Worm (Caenorhabditis elegans) whole organism, L1 larva: ENCODE data around the gene twk-28.

Experiments
- C04F5.9 ChIP-seq: sonication (generic microtip); optimal IDR thresholded peaks from 2 replicates; lab custom pipeline; 2016; ENCODE audit warnings: missing genetic modification characterization, missing compliant biosample characterization
- C16A3.4 ChIP-seq: fragments of 150-350 bp; optimal IDR thresholded peaks from 2 replicates; lab custom pipeline; 2014; ENCODE audit warnings: missing biosample characterization, missing genetic modification characterization
- C34B4.2 ChIP-seq: sonication (generic microtip); optimal IDR thresholded peaks from 2 replicates; lab custom pipeline; 2017; ENCODE audit warnings: mild to moderate bottlenecking, missing genetic modification characterization, missing compliant biosample characterization
- F16B12.6 ChIP-seq: fragments of 150-350 bp; optimal IDR thresholded peaks from 2 replicates; lab custom pipeline; 2014; ENCODE audit warnings: missing biosample characterization, missing genetic modification characterization
- ama-1 ChIP-seq: fragments of 150-350 bp; optimal IDR thresholded peaks from 2 replicates; lab custom pipeline; 2014
- ceh-63 ChIP-seq: fragments of 200-800 bp; sonication (Bioruptor generic); optimal IDR thresholded peaks from 2 replicates; lab custom pipeline; 2018; ENCODE audit warnings: mild to moderate bottlenecking, missing genetic modification characterization, missing compliant biosample characterization
- ceh-8 ChIP-seq: fragments of 200-800 bp; sonication (Bioruptor generic); optimal IDR thresholded peaks from 2 replicates; lab custom pipeline; 2018; ENCODE audit warnings: mild to moderate bottlenecking, missing genetic modification characterization, moderate library complexity, missing compliant biosample characterization
- ceh-82 ChIP-seq, 3 experiments: fragments of 150-350 bp in 1 of 3; sonication (generic microtip) in 2 of 3; optimal IDR thresholded peaks; 2 replicates each; lab custom pipeline; 2014 to 2017; ENCODE audit warnings: missing biosample characterization in 3 of 3, missing genetic modification characterization in 3 of 3
- ceh-88 ChIP-seq: fragments of 200-800 bp; sonication (Bioruptor generic); IDR thresholded peaks from 2 replicates; pipeline ENCODE4 v1.3.6; 2022; ENCODE audit warnings: missing genetic modification characterization, missing compliant biosample characterization
- dpl-1 ChIP-seq, 3 experiments: fragments of 150-350 bp in 2 of 3; sonication (generic microtip) in 1 of 3; optimal IDR thresholded peaks; 2 replicates each; lab custom pipeline; 2014 to 2017; ENCODE audit warnings: missing biosample characterization in 3 of 3, missing genetic modification characterization in 3 of 3, missing genetic modification reagents in 3 of 3
- dsc-1 ChIP-seq: sonication (generic microtip); optimal IDR thresholded peaks from 2 replicates; lab custom pipeline; 2016; ENCODE audit warnings: mild to moderate bottlenecking, missing genetic modification characterization, missing compliant biosample characterization
- efl-1 ChIP-seq, 4 experiments: fragments of 150-350 bp; optimal IDR thresholded peaks in 3 of 4; peaks in 1 of 4; 1 replicate in 1 of 4; 2 replicates in 3 of 4; lab custom pipeline; 2014; ENCODE audit warnings: missing biosample characterization in 2 of 4, missing genetic modification characterization in 2 of 4, missing genetic modification reagents in 2 of 4
- egl-13 ChIP-seq: sonication (generic microtip); optimal IDR thresholded peaks from 2 replicates; lab custom pipeline; 2016; ENCODE audit warnings: missing genotype, missing genetic modification reagents, missing genetic modification characterization, missing compliant biosample characterization
- elt-2 ChIP-seq: sonication (generic microtip); optimal IDR thresholded peaks from 2 replicates; lab custom pipeline; 2016; ENCODE audit warnings: missing genetic modification characterization, mild to moderate bottlenecking, inconsistent platforms, missing compliant biosample characterization, missing genetic modification reagents
- elt-3 ChIP-seq, 6 experiments: fragments of 150-350 bp in 1 of 6; sonication (generic microtip); optimal IDR thresholded peaks; 2 replicates each; lab custom pipeline; 2017 to 2018; ENCODE audit warnings: missing biosample characterization in 6 of 6, missing genetic modification characterization in 6 of 6, inconsistent platforms in 1 of 6
- ets-5 ChIP-seq: fragments of 200-800 bp; sonication (Bioruptor generic); IDR thresholded peaks from 2 replicates; pipeline ENCODE4 v1.3.6; 2022; ENCODE audit warnings: missing genetic modification characterization, missing compliant biosample characterization
- fkh-10 ChIP-seq: sonication (generic microtip); optimal IDR thresholded peaks from 2 replicates; lab custom pipeline; 2017; ENCODE audit warnings: missing biosample characterization, missing genetic modification reagents, missing genetic modification characterization
- fkh-4 ChIP-seq: sonication (generic microtip); optimal IDR thresholded peaks from 2 replicates; lab custom pipeline; 2016; ENCODE audit warnings: missing compliant biosample characterization, missing genetic modification characterization, borderline replicate concordance
- fkh-8 ChIP-seq: sonication (generic microtip); optimal IDR thresholded peaks from 2 replicates; lab custom pipeline; 2016; ENCODE audit warnings: mild to moderate bottlenecking, missing genetic modification characterization, missing compliant biosample characterization
- fos-1 ChIP-seq: fragments of 150-350 bp; optimal IDR thresholded peaks from 2 replicates; lab custom pipeline; 2014; ENCODE audit warnings: missing biosample characterization, missing genetic modification characterization
- hlh-17 ChIP-seq: fragments of 200-800 bp; sonication (Bioruptor generic); optimal IDR thresholded peaks from 2 replicates; lab custom pipeline; 2018; ENCODE audit warnings: missing genetic modification characterization, mild to moderate bottlenecking, missing compliant biosample characterization, moderate library complexity, borderline replicate concordance
- irx-1 ChIP-seq: sonication (generic microtip); optimal IDR thresholded peaks from 2 replicates; lab custom pipeline; 2016; ENCODE audit warnings: missing genetic modification characterization, missing compliant biosample characterization
- isw-1 ChIP-seq: fragments of 200-800 bp; sonication (Bioruptor generic); IDR thresholded peaks from 2 replicates; pipeline ENCODE4 v1.3.6; 2022; ENCODE audit warnings: missing genetic modification characterization, missing compliant biosample characterization
- lin-15B ChIP-seq: fragments of 150-350 bp; sonication (generic microtip); optimal IDR thresholded peaks from 3 replicates; lab custom pipeline; 2014; ENCODE audit warnings: missing biosample characterization, missing genetic modification characterization
- lin-35 ChIP-seq, 2 experiments: fragments of 150-350 bp; optimal IDR thresholded peaks; 2 replicates each; lab custom pipeline; 2014; ENCODE audit warnings: missing biosample characterization in 2 of 2, missing genetic modification characterization in 2 of 2, missing genetic modification reagents in 2 of 2
- lin-39 ChIP-seq: fragments of 150-350 bp; optimal IDR thresholded peaks from 2 replicates; lab custom pipeline; 2014; ENCODE audit warnings: missing biosample characterization, missing genetic modification reagents, missing genetic modification characterization
- mab-9 ChIP-seq: fragments of 200-800 bp; sonication (Bioruptor generic); IDR thresholded peaks from 2 replicates; pipeline ENCODE4 v1.3.6; 2022; ENCODE audit warnings: missing genetic modification reagents, missing genetic modification characterization, missing compliant biosample characterization
- mdl-1 ChIP-seq, 2 experiments: fragments of 150-350 bp; optimal IDR thresholded peaks; 2 replicates each; lab custom pipeline; 2014 to 2017; ENCODE audit warnings: missing biosample characterization in 2 of 2, missing genetic modification characterization in 2 of 2, inconsistent platforms in 1 of 2
- mef-2 ChIP-seq: fragments of 150-350 bp; optimal IDR thresholded peaks from 2 replicates; lab custom pipeline; 2014; ENCODE audit warnings: missing biosample characterization, missing genetic modification characterization
- nhr-12 ChIP-seq: sonication (generic microtip); optimal IDR thresholded peaks from 2 replicates; lab custom pipeline; 2017; ENCODE audit warnings: missing biosample characterization, missing genetic modification characterization
- nhr-19 ChIP-seq: fragments of 200-800 bp; sonication (Bioruptor generic); conservative IDR thresholded peaks from 2 replicates; pipeline ENCODE4 v1.3.6; 2022; ENCODE audit warnings: missing genetic modification characterization, missing compliant biosample characterization
- nhr-237 ChIP-seq: fragments of 150-350 bp; optimal IDR thresholded peaks from 2 replicates; lab custom pipeline; 2014; ENCODE audit warnings: missing biosample characterization, missing genetic modification characterization
- nhr-47 ChIP-seq: sonication (generic microtip); optimal IDR thresholded peaks from 2 replicates; lab custom pipeline; 2016; ENCODE audit warnings: mild to moderate bottlenecking, missing genetic modification characterization, moderate library complexity, missing compliant biosample characterization
- nhr-71 ChIP-seq: sonication (generic microtip); optimal IDR thresholded peaks from 2 replicates; lab custom pipeline; 2016; ENCODE audit warnings: mild to moderate bottlenecking, missing genetic modification characterization, moderate library complexity, missing compliant biosample characterization
- nhr-90 ChIP-seq: sonication (generic microtip); optimal IDR thresholded peaks from 2 replicates; lab custom pipeline; 2016; ENCODE audit warnings: mild to moderate bottlenecking, missing genetic modification characterization, missing compliant biosample characterization; ENCODE audit not compliant: poor library complexity
- pax-3 ChIP-seq: fragments of 200-800 bp; sonication (Bioruptor generic); optimal IDR thresholded peaks from 2 replicates; lab custom pipeline; 2018; ENCODE audit warnings: mild to moderate bottlenecking, missing genetic modification characterization, moderate library complexity, missing compliant biosample characterization
- pqm-1 ChIP-seq: sonication (generic microtip); optimal IDR thresholded peaks from 3 replicates; lab custom pipeline; 2017; ENCODE audit warnings: missing biosample characterization, missing genetic modification characterization
- rnt-1 ChIP-seq: sonication (generic microtip); optimal IDR thresholded peaks from 2 replicates; lab custom pipeline; 2016; ENCODE audit warnings: mild to moderate bottlenecking, missing genetic modification characterization, moderate library complexity, missing compliant biosample characterization
- sox-4 ChIP-seq: sonication (generic microtip); optimal IDR thresholded peaks from 2 replicates; lab custom pipeline; 2016; ENCODE audit warnings: missing genetic modification characterization, missing compliant biosample characterization
- swsn-7 ChIP-seq: sonication (generic microtip); optimal IDR thresholded peaks from 2 replicates; lab custom pipeline; 2016; ENCODE audit warnings: missing genetic modification characterization, missing compliant biosample characterization
- unc-130 ChIP-seq: fragments of 150-350 bp; optimal IDR thresholded peaks from 2 replicates; lab custom pipeline; 2017; ENCODE audit warnings: missing biosample characterization, missing genetic modification characterization, inconsistent platforms
- unc-98 ChIP-seq: fragments of 200-800 bp; sonication (Bioruptor generic); IDR thresholded peaks from 2 replicates; pipeline ENCODE4 v1.3.6; 2022; ENCODE audit warnings: missing genetic modification characterization, missing compliant biosample characterization
- vab-15 ChIP-seq: sonication (generic microtip); optimal IDR thresholded peaks from 2 replicates; lab custom pipeline; 2017; ENCODE audit warnings: missing genotype, mild to moderate bottlenecking, missing genetic modification characterization, missing compliant biosample characterization
- xbp-1 ChIP-seq: sonication (generic microtip); optimal IDR thresholded peaks from 2 replicates; lab custom pipeline; 2016; ENCODE audit warnings: missing genetic modification characterization, missing compliant biosample characterization
- zag-1 ChIP-seq: fragments of 150-350 bp; optimal IDR thresholded peaks from 2 replicates; lab custom pipeline; 2014; ENCODE audit warnings: missing biosample characterization, missing genetic modification characterization
- ztf-11 ChIP-seq, 2 experiments: sonication (generic microtip); optimal IDR thresholded peaks; 2 replicates each; lab custom pipeline; 2016 to 2017; ENCODE audit warnings: missing genetic modification characterization in 2 of 2, missing biosample characterization in 1 of 2, missing compliant biosample characterization in 1 of 2

twk-28 gene

DNA sequence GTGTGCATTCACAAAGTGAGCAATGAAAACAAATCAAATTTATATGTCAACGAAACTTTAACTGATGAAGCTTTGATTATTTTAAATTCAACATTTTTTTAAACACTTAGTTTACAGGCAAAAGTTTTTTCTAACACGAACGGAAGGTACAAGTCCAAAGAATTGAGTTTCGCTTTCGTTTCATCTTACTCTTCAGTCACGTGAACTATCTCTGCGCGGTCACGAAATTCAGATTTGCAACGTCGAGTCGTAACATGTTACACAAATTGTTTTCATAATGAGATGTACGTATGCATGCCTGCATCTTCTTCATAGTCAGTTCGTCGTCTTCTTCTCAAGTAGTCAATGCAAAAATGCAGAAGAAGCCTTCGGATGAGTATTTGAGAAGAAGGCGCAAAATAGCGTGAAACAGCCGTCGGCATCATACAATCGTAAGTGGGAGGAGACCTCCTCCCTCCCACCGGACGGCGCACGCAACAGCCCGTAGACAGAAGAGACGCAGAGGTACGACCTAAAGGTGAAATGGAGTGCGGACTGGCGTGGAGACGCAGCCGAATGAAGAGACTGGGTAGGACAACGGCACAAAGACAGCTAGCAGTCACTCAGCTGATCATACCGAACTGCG lies 13.7 kb downstream of the twk-28 start, which contains the start of gene coel-1 (continued):
- TF ChIP-seq elt-3 (tag; optimal IDR thresholded peaks at IDR 0.05; lab: Kevin White, UChicago) (peak in 1 of 6 experiments; percentile 14), ets-5 (GFP tag; lab: Robert Waterston, UW) (no peak), pqm-1 (tag; lab: Kevin White, UChicago) (no peak), mab-9 (no peak), pax-3 (tag; lab: Kevin White, UChicago) (no peak), hlh-17 (GFP tag; lab: Kevin White, UChicago) (no peak), fkh-4 (tag; lab: Kevin White, UChicago) (no peak), nhr-12 (tag; lab: Kevin White, UChicago) (no peak), nhr-237 (no peak), fos-1 (tag; lab: Kevin White, UChicago) (no peak), nhr-47 (tag; lab: Kevin White, UChicago) (peak; percentile 58), lin-15B (tag; lab: Kevin White, UChicago) (no peak), dsc-1 (tag; lab: Kevin White, UChicago) (peak; percentile 41), zag-1 (no peak), efl-1 (optimal IDR thresholded peaks at IDR 0.05; lab: Kevin White, UChicago) (peak in 1 of 2 experiments; percentile 41), efl-1 (GFP tag; optimal IDR thresholded peaks at IDR 0.05 in 1 of 2; lab: Kevin White, UChicago) (peak in 1 of 2 experiments; percentile 82), ztf-11 (tag; optimal IDR thresholded peaks at IDR 0.05; lab: Kevin White, UChicago) (peak in 1 of 2 experiments; percentile 37), F16B12.6 (tag; lab: Kevin White, UChicago) (peak; percentile 11), isw-1 (GFP tag; lab: Robert Waterston, UW) (no peak), sox-4 (tag; lab: Kevin White, UChicago) (no peak), nhr-71 (tag; lab: Kevin White, UChicago) (peak; percentile 70), vab-15 (tag; lab: Kevin White, UChicago) (no peak), unc-130 (peak; percentile 5), ceh-82 (tag; optimal IDR thresholded peaks at IDR 0.05; lab: Kevin White, UChicago) (peak in 2 of 3 experiments; percentile 41 to 61), mef-2 (no peak)

- TF ChIP-seq egl-13 (tag; lab: Kevin White, UChicago) = no peak
- no peak for TF ChIP-seq ets-5 (GFP tag; lab: Robert Waterston, UW)
- TF ChIP-seq ama-1 (lab: Kevin White, UChicago) = no peak
- TF ChIP-seq ceh-8 = no peak
- no peak for TF ChIP-seq ztf-11 (tag; optimal IDR thresholded peaks at IDR 0.05; lab: Kevin White, UChicago)
Measured at ce11 chrX:4263820-4264219, 15.3 kb downstream of the twk-28 start.

DNA sequence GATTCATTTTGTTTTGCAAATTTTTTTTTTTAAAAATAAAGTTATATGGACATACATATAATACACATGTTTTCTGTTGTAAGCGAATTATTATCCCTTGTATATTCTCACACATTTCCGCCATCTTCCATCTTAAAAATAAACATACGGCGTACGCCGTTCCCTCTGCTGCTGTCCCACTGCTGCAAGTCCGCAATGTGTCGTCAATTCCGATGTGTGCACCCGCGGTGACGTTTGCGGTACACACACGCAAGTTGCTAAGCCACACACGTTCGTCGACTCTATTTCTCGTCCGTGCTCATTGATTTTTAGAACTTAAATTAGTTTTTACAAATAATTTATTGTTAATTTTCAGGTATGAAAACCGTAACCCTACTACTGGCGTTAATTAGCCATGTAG lies 18.8 kb downstream of the twk-28 start, which contains the start of gene C52B9.4:
Gene C52B9.4 (plus strand): TSS at position 356 of the 400 bp plus-strand sequence.
- TF ChIP-seq nhr-19 (peak; percentile 56), elt-2 (tag; lab: Kevin White, UChicago) (peak; percentile 15), rnt-1 (peak; percentile 48), xbp-1 (peak; percentile 64), fkh-8 (tag; lab: Kevin White, UChicago) (peak; percentile 24), C34B4.2 (no peak), ceh-88 (GFP tag; lab: Robert Waterston, UW) (no peak), efl-1 (optimal IDR thresholded peaks at IDR 0.05; lab: Kevin White, UChicago) (peak; percentile 29 to 32), efl-1 (GFP tag; optimal IDR thresholded peaks at IDR 0.05 in 1 of 2; lab: Kevin White, UChicago) (peak; percentile 1 to 90), lin-39 (no peak), elt-3 (tag; optimal IDR thresholded peaks at IDR 0.05; lab: Kevin White, UChicago) (no peak), nhr-47 (tag; lab: Kevin White, UChicago) (peak; percentile 59), irx-1 (tag; lab: Kevin White, UChicago) (peak; percentile 45), lin-35 (GFP tag; optimal IDR thresholded peaks at IDR 0.05; lab: Kevin White, UChicago) (peak in 1 of 2 experiments; percentile 58), fkh-10 (no peak), mdl-1 (tag; optimal IDR thresholded peaks at IDR 0.05; lab: Kevin White, UChicago) (peak in 1 of 2 experiments; percentile 44), unc-98 (GFP tag; lab: Robert Waterston, UW) (no peak), C04F5.9 (tag; lab: Kevin White, UChicago) (peak; percentile 12), swsn-7 (tag; lab: Kevin White, UChicago) (peak; percentile 54), nhr-90 (tag; lab: Kevin White, UChicago) (peak; percentile 28), zag-1 (no peak), egl-13 (tag; lab: Kevin White, UChicago) (peak; percentile 31), C16A3.4 (peak; percentile 45), ceh-63 (GFP tag; lab: Kevin White, UChicago) (no peak), fos-1 (tag; lab: Kevin White, UChicago) (peak; percentile 6), dpl-1 (GFP tag; optimal IDR thresholded peaks at IDR 0.05; lab: Kevin White, UChicago) (peak in 2 of 3 experiments; percentile 18 to 30), ceh-82 (tag; optimal IDR thresholded peaks at IDR 0.05; lab: Kevin White, UChicago) (peak in 2 of 3 experiments; percentile 14 to 35)
